Worm (Caenorhabditis elegans): ENCODE measurements around the gene nspb-12.

DNA sequence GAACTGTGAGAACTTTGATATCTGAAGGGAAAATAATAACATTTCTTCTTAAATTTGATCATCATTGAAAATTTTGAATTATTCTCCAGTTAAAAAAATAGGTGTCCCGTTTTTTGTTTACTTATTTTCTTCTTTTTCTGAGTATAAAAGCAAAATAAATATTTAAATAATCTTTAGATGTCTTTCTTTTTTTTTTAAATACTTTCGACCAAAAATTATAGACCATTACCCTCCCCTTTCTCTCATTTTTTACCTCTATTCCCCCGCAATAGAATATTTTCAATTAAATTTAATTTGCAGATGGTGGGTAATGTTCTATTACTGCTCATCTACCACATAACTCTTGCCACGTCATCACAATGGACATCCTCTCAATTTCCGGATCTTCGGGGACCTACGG lies 5.1 kb upstream of the nspb-12 start, which contains the start of gene molo-1:
- TF ChIP-seq hmbx-1 (tag; optimal IDR thresholded peaks at IDR 0.05), result no peak
- TF ChIP-seq hnd-1 (tag; optimal IDR thresholded peaks at IDR 0.05), result no peak
- no peak for TF ChIP-seq flt-1 (GFP tag; IDR thresholded peaks at IDR 0.05)
- TF ChIP-seq ama-1 (optimal IDR thresholded peaks at IDR 0.05), result no peak
- TF ChIP-seq ets-7 (tag; optimal IDR thresholded peaks at IDR 0.05), result no peak
- no peak for TF ChIP-seq F13C5.2 (tag; optimal IDR thresholded peaks at IDR 0.05)
- no peak for TF ChIP-seq scrt-1 (GFP tag; IDR thresholded peaks at IDR 0.05)
- no peak for TF ChIP-seq sea-1 (GFP tag; conservative IDR thresholded peaks at IDR 0.05)
- no peak for TF ChIP-seq ceh-36 (tag; optimal IDR thresholded peaks at IDR 0.05)
